Worm (Caenorhabditis elegans): ENCODE data around the gene spp-13.

DNA sequence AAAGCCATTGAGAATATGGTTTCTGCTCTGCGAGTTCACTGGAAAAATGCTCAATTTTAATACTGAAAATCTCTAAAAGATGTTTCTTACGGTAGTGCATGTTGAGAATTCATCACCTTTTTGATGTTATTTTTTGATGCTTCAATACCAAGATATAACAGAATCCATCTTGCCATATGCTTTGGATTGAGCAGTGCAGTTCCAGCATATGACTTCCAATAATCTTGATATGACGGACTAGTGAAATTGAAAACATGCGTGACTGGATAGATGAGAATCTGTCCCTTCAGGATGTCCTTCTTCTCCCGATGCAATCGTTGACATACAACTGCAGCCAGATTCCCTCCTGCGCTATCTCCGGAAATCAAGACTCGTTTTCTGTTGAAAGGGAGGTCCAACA, 42.6 kb upstream of the spp-13 start:
- TF ChIP-seq nhr-76 (tag; optimal IDR thresholded peaks at IDR 0.05) (no peak), elt-3 (tag; optimal IDR thresholded peaks at IDR 0.05) (no peak), M03D4.4 (tag; optimal IDR thresholded peaks at IDR 0.05) (no peak), ceh-43 (GFP tag; optimal IDR thresholded peaks at IDR 0.05) (no peak), nhr-237 (tag; optimal IDR thresholded peaks at IDR 0.05) (no peak), ztf-11 (tag; optimal IDR thresholded peaks at IDR 0.05) (no peak), ceh-39 (tag; optimal IDR thresholded peaks at IDR 0.05) (no peak), flh-1 (GFP tag; optimal IDR thresholded peaks at IDR 0.05) (no peak), unc-62 (GFP tag; optimal IDR thresholded peaks at IDR 0.05) (no peak), pha-4 (tag; optimal IDR thresholded peaks at IDR 0.05) (no peak), lin-32 (GFP tag; optimal IDR thresholded peaks at IDR 0.05) (no peak), mep-1 (tag; optimal IDR thresholded peaks at IDR 0.05) (no peak), lsy-2 (tag; optimal IDR thresholded peaks at IDR 0.05) (no peak)
